Worm (Caenorhabditis elegans) whole organism, young adult: ENCODE data around the gene ain-1.

Source experiments
- F57A8.1 ChIP-seq: fragments of 200-800 bp; sonication (Bioruptor generic); optimal IDR thresholded peaks from 2 replicates; lab custom pipeline; 2018; ENCODE audit warnings: mild to moderate bottlenecking, missing genetic modification characterization, moderate library complexity, missing compliant biosample characterization
- K11D2.4 ChIP-seq: fragments of 200-800 bp; sonication (Bioruptor generic); IDR thresholded peaks from 2 replicates; pipeline ENCODE4 v1.3.6; 2022; ENCODE audit warnings: missing genetic modification reagents, missing genetic modification characterization, missing compliant biosample characterization
- chd-7 ChIP-seq: sonication (generic microtip); optimal IDR thresholded peaks from 2 replicates; lab custom pipeline; 2016; ENCODE audit warnings: mild to moderate bottlenecking, missing genetic modification characterization, moderate library complexity, missing compliant biosample characterization

DNA sequence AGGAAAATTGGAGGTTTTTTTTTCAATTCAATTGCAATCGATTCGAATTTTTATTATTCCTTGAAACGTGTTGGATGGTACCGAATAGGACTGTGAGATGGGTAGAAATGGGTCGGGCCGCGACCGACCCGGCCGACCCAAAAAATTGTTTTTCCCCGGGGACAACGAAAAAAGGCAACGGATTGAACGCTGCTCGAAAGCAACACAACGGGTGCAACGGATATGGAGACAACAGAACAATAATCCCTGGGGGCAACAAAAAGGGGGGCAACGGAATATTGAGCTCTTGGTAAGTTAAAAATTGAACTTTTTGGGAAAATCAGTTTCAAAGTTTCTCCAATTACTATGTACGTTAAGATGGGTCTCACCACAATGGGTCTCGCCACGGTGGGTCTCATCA, 10.0 kb downstream of the ain-1 start:
- TF ChIP-seq F57A8.1 (GFP tag; lab: Kevin White, UChicago) (no peak), K11D2.4 (no peak), chd-7 (tag; lab: Kevin White, UChicago) (no peak)
